Worm (Caenorhabditis elegans) whole organism, L4/young adult: Measurements from ENCODE around the gene epg-5.

Experiments
- W03F9.2 ChIP-seq: fragments of 150-350 bp; optimal IDR thresholded peaks from 2 replicates; lab custom pipeline; 2014; ENCODE audit warnings: missing biosample characterization, missing genetic modification characterization
- him-1 ChIP-seq: sonication (generic microtip); optimal IDR thresholded peaks from 2 replicates; lab custom pipeline; 2016; ENCODE audit warnings: missing genotype, missing genetic modification reagents, missing genetic modification characterization, missing compliant biosample characterization

- TF ChIP-seq him-1 (tag; lab: Kevin White, UChicago) (no peak), W03F9.2 (no peak)
These were observed 47.9 kb downstream of the epg-5 start, which contains the start of gene F18C5.10 for ce11 chrII:6561300-6561699.
